Worm (Caenorhabditis elegans) whole organism, young adult: ENCODE data around the gene glt-7.

ENCODE experiments used
- C06A6.2 ChIP-seq: fragments of 200-800 bp; sonication (Bioruptor generic); conservative IDR thresholded peaks from 2 replicates; pipeline ENCODE4 v1.3.6; 2022; ENCODE audit warnings: missing genetic modification characterization, missing compliant biosample characterization
- C17E4.6 ChIP-seq: fragments of 200-800 bp; sonication (Bioruptor generic); IDR thresholded peaks from 2 replicates; pipeline ENCODE4 v1.3.6; 2022; ENCODE audit warnings: missing genetic modification reagents, missing genetic modification characterization, missing compliant biosample characterization
- F55B11.4 ChIP-seq: sonication (generic microtip); optimal IDR thresholded peaks from 2 replicates; lab custom pipeline; 2016; ENCODE audit warnings: missing compliant biosample characterization, missing genetic modification characterization, borderline replicate concordance; ENCODE audit not compliant: insufficient read depth
- bed-1 ChIP-seq: fragments of 200-800 bp; sonication (Bioruptor generic); IDR thresholded peaks from 2 replicates; pipeline ENCODE4 v1.3.6; 2022; ENCODE audit warnings: missing genetic modification reagents, missing genetic modification characterization, missing compliant biosample characterization
- ekl-4 ChIP-seq: fragments of 200-800 bp; sonication (Bioruptor generic); IDR thresholded peaks from 2 replicates; pipeline ENCODE4 v1.3.6; 2022; ENCODE audit warnings: missing genetic modification reagents, missing genetic modification characterization, missing compliant biosample characterization
- ets-4 ChIP-seq: fragments of 200-800 bp; sonication (Bioruptor generic); optimal IDR thresholded peaks from 2 replicates; lab custom pipeline; 2018; ENCODE audit warnings: mild to moderate bottlenecking, missing genetic modification characterization, missing compliant biosample characterization
- let-607 ChIP-seq, 2 experiments: fragments of 200-800 bp in 1 of 2; sonication (Bioruptor generic) in 1 of 2; sonication (generic microtip) in 1 of 2; optimal IDR thresholded peaks; 2 replicates each; lab custom pipeline; 2016 to 2018; ENCODE audit warnings: mild to moderate bottlenecking in 2 of 2, missing compliant biosample characterization in 2 of 2, missing genetic modification characterization in 2 of 2, moderate library complexity in 2 of 2, missing genotype in 1 of 2
- lin-40 ChIP-seq: sonication (generic microtip); optimal IDR thresholded peaks from 2 replicates; lab custom pipeline; 2016; ENCODE audit warnings: missing genetic modification characterization, mild to moderate bottlenecking, missing compliant biosample characterization, missing genotype, missing genetic modification reagents
- lsy-27 ChIP-seq: sonication (generic microtip); optimal IDR thresholded peaks from 2 replicates; lab custom pipeline; 2017; ENCODE audit warnings: missing genetic modification characterization, mild to moderate bottlenecking, missing compliant biosample characterization, antibody characterized with exemption, missing genotype, borderline replicate concordance; ENCODE audit not compliant: insufficient read depth
- nfya-2 ChIP-seq: fragments of 200-800 bp; sonication (Bioruptor generic); IDR thresholded peaks from 2 replicates; pipeline ENCODE4 v1.3.6; 2022; ENCODE audit warnings: missing genetic modification reagents, missing genetic modification characterization, missing compliant biosample characterization
- nhr-120 ChIP-seq: fragments of 200-800 bp; sonication (Bioruptor generic); IDR thresholded peaks from 2 replicates; pipeline ENCODE4 v1.3.6; 2022; ENCODE audit warnings: missing genetic modification characterization, missing compliant biosample characterization
- unc-62 ChIP-seq: fragments of 150-350 bp; optimal IDR thresholded peaks from 2 replicates; lab custom pipeline; 2014; ENCODE audit warnings: missing biosample characterization, missing genetic modification reagents, missing genetic modification characterization

Gene glt-7

ce11 chrIV:584039-584438, 52.1 kb downstream of the glt-7 start:
- no peak for TF ChIP-seq ets-4 (GFP tag; lab: Kevin White, UChicago)
- TF ChIP-seq C17E4.6 (GFP tag; lab: Robert Waterston, UW): no peak
- no peak for TF ChIP-seq bed-1
- no peak for TF ChIP-seq C06A6.2 (GFP tag; lab: Robert Waterston, UW)
- TF ChIP-seq lin-40 (tag; lab: Kevin White, UChicago): no peak
- TF ChIP-seq unc-62 (GFP tag; lab: Kevin White, UChicago): no peak
- no peak for TF ChIP-seq nfya-2 (GFP tag; lab: Robert Waterston, UW)
- TF ChIP-seq let-607 (tag; optimal IDR thresholded peaks at IDR 0.05; lab: Kevin White, UChicago): no peak
- no peak for TF ChIP-seq F55B11.4 (tag; lab: Kevin White, UChicago)
- no peak for TF ChIP-seq ekl-4
- TF ChIP-seq nhr-120: no peak
- TF ChIP-seq lsy-27 (tag; lab: Kevin White, UChicago): no peak
